Fruit fly (Drosophila melanogaster): ENCODE data around the gene hzg.
A peak's percentile ranks its signal among the peaks of the same experiment; 100 is the strongest.

hzg gene

dm6 chr3L:15977565-15977964, 27.0 kb downstream of the hzg start (continued):
- TF ChIP-seq ase (GFP tag; IDR thresholded peaks at IDR 0.05) = peak; percentile 64; the same call in 2 of the 3 replicates
- no peak for TF ChIP-seq CG11398 (GFP tag; optimal IDR thresholded peaks at IDR 0.05)
- peak; percentile 27; the same call in 1 of the 2 replicates for TF ChIP-seq Rx (GFP tag; IDR thresholded peaks at IDR 0.05)
- TF ChIP-seq bigmax (GFP tag; optimal IDR thresholded peaks at IDR 0.05) = no peak
- TF ChIP-seq nerfin-2 (GFP tag; IDR thresholded peaks at IDR 0.05; ENCODE audit: partially characterized antibody) = no peak
- TF ChIP-seq croc (GFP tag; conservative IDR thresholded peaks at IDR 0.05) = peak; percentile 53; the same call in 2 of the 3 replicates
- peak; percentile 28 for TF ChIP-seq tap (tag; optimal IDR thresholded peaks at IDR 0.05)
- no peak; the same call in 1 of the 2 replicates for TF ChIP-seq MBD-R2 (GFP tag; IDR thresholded peaks at IDR 0.05)
- TF ChIP-seq Rfx (GFP tag; IDR thresholded peaks at IDR 0.05) = peak; percentile 79
- TF ChIP-seq CG7556 (GFP tag; optimal IDR thresholded peaks at IDR 0.05) = no peak
- TF ChIP-seq CG16813 (GFP tag; IDR thresholded peaks at IDR 0.05; ENCODE audit: partially characterized antibody) = no peak
- no peak for TF ChIP-seq CG8388 (GFP tag; optimal IDR thresholded peaks at IDR 0.05)
- TF ChIP-seq NK7.1 (GFP tag; optimal IDR thresholded peaks at IDR 0.05) = peak; percentile 8
- TF ChIP-seq CG6272 (GFP tag; IDR thresholded peaks at IDR 0.05) = peak; percentile 65
- TF ChIP-seq Dip2 (GFP tag; IDR thresholded peaks at IDR 0.05) = no peak
- TF ChIP-seq stc (GFP tag; IDR thresholded peaks at IDR 0.05) = peak; percentile 74
- no peak for TF ChIP-seq CG8478 (optimal IDR thresholded peaks at IDR 0.05)
- no peak for TF ChIP-seq CG10959 (GFP tag; IDR thresholded peaks at IDR 0.05)
- TF ChIP-seq CG18476 (GFP tag; optimal IDR thresholded peaks at IDR 0.05) = peak; percentile 21
- TF ChIP-seq CG34422 (GFP tag; IDR thresholded peaks at IDR 0.05) = peak; percentile 67; the same call in 2 of the 3 replicates
- TF ChIP-seq CG8765 (GFP tag; IDR thresholded peaks at IDR 0.05) = no peak
- TF ChIP-seq en (GFP tag; optimal IDR thresholded peaks at IDR 0.05) = no peak
- no peak for TF ChIP-seq CG33557 (GFP tag; optimal IDR thresholded peaks at IDR 0.05)
- TF ChIP-seq kah (GFP tag; optimal IDR thresholded peaks at IDR 0.05) = no peak
- peak; percentile 31; the same call in 1 of the 2 replicates for TF ChIP-seq danr (GFP tag; IDR thresholded peaks at IDR 0.05)
- no peak for TF ChIP-seq Chrac-16 (GFP tag; optimal IDR thresholded peaks at IDR 0.05)
- TF ChIP-seq chinmo (GFP tag; IDR thresholded peaks at IDR 0.05; ENCODE audit: partially characterized antibody) = no peak
- TF ChIP-seq pzg (GFP tag; optimal IDR thresholded peaks at IDR 0.05) = no peak
- no peak for TF ChIP-seq CG15601 (tag; optimal IDR thresholded peaks at IDR 0.05)
- TF ChIP-seq gem (tag; optimal IDR thresholded peaks at IDR 0.05) = no peak
- no peak for TF ChIP-seq CG7987 (GFP tag; optimal IDR thresholded peaks at IDR 0.05)
- peak; percentile 58; the same call in 1 of the 2 replicates for TF ChIP-seq al (GFP tag; IDR thresholded peaks at IDR 0.05)
- no peak for TF ChIP-seq Dek (tag; optimal IDR thresholded peaks at IDR 0.05)
- no peak; the same call in 1 of the 2 replicates for TF ChIP-seq NFAT (GFP tag; IDR thresholded peaks at IDR 0.05)
- no peak for TF ChIP-seq vnd (GFP tag; IDR thresholded peaks at IDR 0.05; ENCODE audit: partially characterized antibody)
- TF ChIP-seq lmd (GFP tag; IDR thresholded peaks at IDR 0.05) = peak; percentile 77
- TF ChIP-seq CG17829 (tag; optimal IDR thresholded peaks at IDR 0.05) = peak; percentile 55
- TF ChIP-seq ERR (GFP tag; optimal IDR thresholded peaks at IDR 0.05) = no peak
- no peak for TF ChIP-seq gcm2 (GFP tag; optimal IDR thresholded peaks at IDR 0.05)
- no peak for TF ChIP-seq YL-1 (GFP tag; optimal IDR thresholded peaks at IDR 0.05)
- no peak for TF ChIP-seq CG7928 (GFP tag; optimal IDR thresholded peaks at IDR 0.05)
- TF ChIP-seq CG6654 (GFP tag; optimal IDR thresholded peaks at IDR 0.05) = no peak
- TF ChIP-seq Fer1 (GFP tag; optimal IDR thresholded peaks at IDR 0.05) = peak; percentile 68
- peak; percentile 62 for TF ChIP-seq CG7372 (GFP tag; IDR thresholded peaks at IDR 0.05)
- peak; percentile 72 for TF ChIP-seq CG11504 (tag; optimal IDR thresholded peaks at IDR 0.05)
- TF ChIP-seq jigr1 (GFP tag; IDR thresholded peaks at IDR 0.05) = peak; percentile 36; the same call in 2 of the 3 replicates
- no peak for TF ChIP-seq disco-r (GFP tag; optimal IDR thresholded peaks at IDR 0.05)
- TF ChIP-seq dm (GFP tag; optimal IDR thresholded peaks at IDR 0.05) = no peak
- peak; percentile 21 for TF ChIP-seq mam (GFP tag; optimal IDR thresholded peaks at IDR 0.05)
- TF ChIP-seq Mrtf (GFP tag; IDR thresholded peaks at IDR 0.05) = no peak
- peak; percentile 54; the same call in 3 of the 4 replicates for TF ChIP-seq Gug (GFP tag; IDR thresholded peaks at IDR 0.05)
- TF ChIP-seq lbe (GFP tag; optimal IDR thresholded peaks at IDR 0.05) = peak; percentile 81
